Fruit fly (Drosophila melanogaster): Measurements from ENCODE around the gene hay.

Gene hay

DNA sequence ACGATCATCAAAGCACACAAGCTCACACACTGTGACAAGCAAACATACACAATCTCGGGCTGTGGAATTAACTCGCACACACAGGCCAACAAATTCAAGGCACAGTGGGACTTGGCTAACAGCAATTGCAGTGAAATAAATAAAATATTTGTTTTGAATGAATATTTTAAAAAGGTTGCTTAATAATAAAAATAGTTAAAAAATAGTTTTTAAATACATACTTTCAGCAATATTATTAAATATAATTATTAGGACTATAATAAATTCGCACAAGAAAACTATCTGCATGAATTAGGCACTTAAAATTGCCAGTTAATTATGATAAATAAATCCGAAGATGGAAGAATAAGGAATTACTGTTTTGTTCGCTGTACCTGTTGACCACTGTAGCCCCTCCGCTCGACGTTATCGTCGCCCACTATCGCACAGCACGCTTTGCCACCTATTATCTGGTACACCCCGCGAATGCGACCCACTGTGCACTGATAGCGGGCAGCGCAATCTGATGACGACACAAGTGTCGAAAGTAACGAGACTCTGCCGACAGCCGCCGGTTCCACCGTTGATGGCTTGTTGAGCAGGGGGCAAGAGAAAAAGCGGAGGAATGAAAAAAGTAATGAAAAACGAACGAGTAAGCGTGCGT is 52.0 kb downstream of the hay start (continued):
- no peak for TF ChIP-seq Hr38 (GFP tag; optimal IDR thresholded peaks at IDR 0.05)
- TF ChIP-seq acj6 (GFP tag; optimal IDR thresholded peaks at IDR 0.05) = peak; percentile 97
- peak; percentile 96 for TF ChIP-seq dac (GFP tag; optimal IDR thresholded peaks at IDR 0.05)
- peak; percentile 94 for TF ChIP-seq CG8319 (GFP tag; optimal IDR thresholded peaks at IDR 0.05)
- peak; percentile 97 for TF ChIP-seq CG11762 (GFP tag; optimal IDR thresholded peaks at IDR 0.05; ENCODE audit: insufficient read depth)
- peak; percentile 99 for TF ChIP-seq CG34406 (GFP tag; optimal IDR thresholded peaks at IDR 0.05)
- TF ChIP-seq spab (GFP tag; optimal IDR thresholded peaks at IDR 0.05) = peak; percentile 97
- TF ChIP-seq CG6276 (GFP tag; optimal IDR thresholded peaks at IDR 0.05) = peak; percentile 98
- peak; percentile 92 for TF ChIP-seq fkh (GFP tag; optimal IDR thresholded peaks at IDR 0.05)
- TF ChIP-seq eg (GFP tag; IDR thresholded peaks at IDR 0.05) = peak; percentile 93
- TF ChIP-seq CG4318 (GFP tag; optimal IDR thresholded peaks at IDR 0.05) = peak; percentile 99
- TF ChIP-seq svp (GFP tag) = peak; percentile 99
- TF ChIP-seq CG11294 (GFP tag; IDR thresholded peaks at IDR 0.05) = peak; percentile 93
- TF ChIP-seq CG10631 (GFP tag; optimal IDR thresholded peaks at IDR 0.05) = peak; percentile 98
- TF ChIP-seq esn (GFP tag; optimal IDR thresholded peaks at IDR 0.05) = peak; percentile 97
- peak; percentile 97 for TF ChIP-seq Lpt (GFP tag; optimal IDR thresholded peaks at IDR 0.05)
- TF ChIP-seq CG11902 (GFP tag; optimal IDR thresholded peaks at IDR 0.05) = peak; percentile 96
- TF ChIP-seq Hr4 (GFP tag; optimal IDR thresholded peaks at IDR 0.05) = peak; percentile 97
- TF ChIP-seq net (GFP tag; optimal IDR thresholded peaks at IDR 0.05) = peak; percentile 98
- peak; percentile 91 for TF ChIP-seq CG9139 (GFP tag; optimal IDR thresholded peaks at IDR 0.05)
- TF ChIP-seq lz (GFP tag; optimal IDR thresholded peaks at IDR 0.05) = peak; percentile 93
- peak; percentile 92 for TF ChIP-seq CG10669 (GFP tag; optimal IDR thresholded peaks at IDR 0.05)
- TF ChIP-seq vri (GFP tag; optimal IDR thresholded peaks at IDR 0.05) = peak; percentile 90
- TF ChIP-seq CG16779 (tag; optimal IDR thresholded peaks at IDR 0.05) = peak; percentile 96
- peak; percentile 96 for TF ChIP-seq CG6808 (GFP tag; optimal IDR thresholded peaks at IDR 0.05)
- peak; percentile 93 for TF ChIP-seq fd59A (GFP tag; optimal IDR thresholded peaks at IDR 0.05)
- peak; percentile 92 for TF ChIP-seq Eip75B (GFP tag; optimal IDR thresholded peaks at IDR 0.05)
- TF ChIP-seq Sox102F (GFP tag; optimal IDR thresholded peaks at IDR 0.05) = peak; percentile 92
- peak; percentile 97 for TF ChIP-seq Sox15 (GFP tag; optimal IDR thresholded peaks at IDR 0.05)
- TF ChIP-seq CG8119 (GFP tag; IDR thresholded peaks at IDR 0.05) = peak; percentile 99
- TF ChIP-seq fd85E (GFP tag; optimal IDR thresholded peaks at IDR 0.05) = peak; percentile 89
- peak; percentile 94 for TF ChIP-seq CG6163 (GFP tag; IDR thresholded peaks at IDR 0.05)
- peak; percentile 97 for TF ChIP-seq CG6792 (GFP tag; optimal IDR thresholded peaks at IDR 0.05)
